Worm (Caenorhabditis elegans): ENCODE results near the gene nhr-270.
A peak's percentile ranks its signal among the peaks of the same experiment; 100 is the strongest.
"Not testable (repeated sequence)": the region's sequence is repeated elsewhere in the genome, so short reads cannot be mapped to it uniquely, and the experiment has no call there.

The nhr-270 gene

DNA sequence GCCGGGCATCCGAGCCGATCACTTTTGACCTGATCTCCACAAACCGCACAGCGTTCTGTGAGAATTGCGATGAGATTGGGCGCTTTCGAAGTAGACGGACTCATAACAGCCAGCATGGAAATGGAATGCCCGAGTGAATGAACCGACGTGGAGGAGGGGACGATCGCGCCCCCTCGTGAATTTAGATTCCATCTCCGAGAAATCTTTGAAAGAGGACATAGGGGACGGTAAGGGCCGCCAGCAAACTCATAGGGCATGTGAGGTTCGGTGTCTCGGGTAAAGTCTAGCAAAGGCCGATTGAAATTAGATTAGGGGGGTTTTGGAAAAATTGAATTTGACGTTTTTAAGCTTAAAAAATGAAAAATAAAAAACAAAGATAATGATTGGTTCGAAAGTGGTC is at the start of gene nhr-270:
nhr-270 (minus strand) TSS at position 257 of the 400 bp plus-strand sequence.
- TF ChIP-seq elt-1 (tag; optimal IDR thresholded peaks at IDR 0.05; ENCODE audit: borderline replicate concordance, insufficient read depth), result peak; percentile 36
- TF ChIP-seq lin-13 (tag; optimal IDR thresholded peaks at IDR 0.05), result no peak

- TF ChIP-seq snpc-4 (tag; optimal IDR thresholded peaks at IDR 0.05) (no peak), nhr-28 (tag; optimal IDR thresholded peaks at IDR 0.05) (no peak), cnd-1 (tag; optimal IDR thresholded peaks at IDR 0.05) (no peak), hlh-1 (tag; optimal IDR thresholded peaks at IDR 0.05) (no peak), lsy-2 (tag; optimal IDR thresholded peaks at IDR 0.05) (no peak), ceh-83 (GFP tag; optimal IDR thresholded peaks at IDR 0.05) (no peak), nhr-76 (tag; optimal IDR thresholded peaks at IDR 0.05) (no peak), ham-2 (GFP tag; optimal IDR thresholded peaks at IDR 0.05) (no peak)
Measured at ce11 chrV:852184-852583, 47.6 kb upstream of the nhr-270 start, which contains the start of gene K09C6.3. Gene K09C6.3 (plus strand): TSS chrV:852484.

DNA sequence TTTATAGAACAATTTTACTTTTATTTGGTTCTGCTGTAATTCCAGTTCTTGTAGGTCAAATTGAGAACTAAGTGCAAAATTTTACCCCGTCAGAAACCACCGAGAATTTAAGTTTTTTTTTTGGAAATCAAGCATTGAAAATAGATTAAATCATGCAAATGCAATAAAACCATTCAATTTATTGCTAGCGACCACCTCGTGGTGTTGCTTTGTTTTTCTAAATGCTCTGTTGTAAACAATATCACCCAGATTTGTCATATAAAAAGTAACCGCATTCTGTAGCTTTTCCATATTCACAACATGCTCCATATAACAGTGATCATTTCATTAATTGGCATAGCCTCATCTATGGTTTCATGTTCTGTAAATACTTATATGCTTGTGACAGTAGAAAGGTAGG is 45.0 kb upstream of the nhr-270 start, which contains the start of gene srbc-12:
srbc-12 (plus strand) TSS at position 301 of the 400 bp plus-strand sequence.
- TF ChIP-seq lsy-2 (tag; optimal IDR thresholded peaks at IDR 0.05), result no peak
- no peak for TF ChIP-seq elt-1 (tag; optimal IDR thresholded peaks at IDR 0.05; ENCODE audit: borderline replicate concordance, insufficient read depth)
- TF ChIP-seq elt-3 (tag; optimal IDR thresholded peaks at IDR 0.05), result no peak
- TF ChIP-seq nhr-12 (tag; optimal IDR thresholded peaks at IDR 0.05), result no peak
- TF ChIP-seq lin-32 (GFP tag; optimal IDR thresholded peaks at IDR 0.05), result no peak
- no peak for TF ChIP-seq nhr-237 (tag; optimal IDR thresholded peaks at IDR 0.05)
- no peak for TF ChIP-seq ceh-43 (GFP tag; optimal IDR thresholded peaks at IDR 0.05)
- TF ChIP-seq nhr-28 (tag; optimal IDR thresholded peaks at IDR 0.05), result no peak
- TF ChIP-seq mls-2 (tag; optimal IDR thresholded peaks at IDR 0.05), result no peak
- no peak for TF ChIP-seq drap-1 (GFP tag; optimal IDR thresholded peaks at IDR 0.05)
- no peak for TF ChIP-seq ceh-39 (tag; optimal IDR thresholded peaks at IDR 0.05)
- TF ChIP-seq pha-4 (tag; optimal IDR thresholded peaks at IDR 0.05), result no peak
- TF ChIP-seq lin-13 (tag; optimal IDR thresholded peaks at IDR 0.05), result no peak
- no peak for TF ChIP-seq ceh-83 (GFP tag; optimal IDR thresholded peaks at IDR 0.05)
- TF ChIP-seq sptf-1 (tag; optimal IDR thresholded peaks at IDR 0.05), result no peak

- TF ChIP-seq drap-1 (GFP tag; optimal IDR thresholded peaks at IDR 0.05) (no peak), flh-1 (GFP tag; optimal IDR thresholded peaks at IDR 0.05) (no peak), sem-2 (GFP tag; optimal IDR thresholded peaks at IDR 0.05) (no peak), snpc-4 (tag; optimal IDR thresholded peaks at IDR 0.05) (no peak), ham-2 (GFP tag; optimal IDR thresholded peaks at IDR 0.05) (no peak), unc-39 (tag; optimal IDR thresholded peaks at IDR 0.05) (no peak), lsy-2 (tag; optimal IDR thresholded peaks at IDR 0.05) (no peak)
Measured at ce11 chrV:849042-849441, 44.5 kb upstream of the nhr-270 start.

ce11 chrV:847521-847920 is 43.0 kb upstream of the nhr-270 start, which contains the start of gene srbc-13:
Gene srbc-13 (plus strand): TSS chrV:847821.
- TF ChIP-seq unc-39 (tag; optimal IDR thresholded peaks at IDR 0.05) (no peak), lin-32 (GFP tag; optimal IDR thresholded peaks at IDR 0.05) (no peak), pha-4 (tag; optimal IDR thresholded peaks at IDR 0.05) (no peak), bed-3 (GFP tag; optimal IDR thresholded peaks at IDR 0.05) (no peak), sem-2 (GFP tag; optimal IDR thresholded peaks at IDR 0.05) (no peak), nhr-76 (tag; optimal IDR thresholded peaks at IDR 0.05) (no peak), elt-1 (tag; optimal IDR thresholded peaks at IDR 0.05; ENCODE audit: borderline replicate concordance, insufficient read depth) (no peak), drap-1 (GFP tag; optimal IDR thresholded peaks at IDR 0.05) (no peak), ceh-39 (tag; optimal IDR thresholded peaks at IDR 0.05) (no peak), lin-13 (tag; optimal IDR thresholded peaks at IDR 0.05) (no peak), ces-1 (GFP tag; optimal IDR thresholded peaks at IDR 0.05) (no peak), nhr-2 (tag; optimal IDR thresholded peaks at IDR 0.05) (no peak), blmp-1 (tag; optimal IDR thresholded peaks at IDR 0.05) (no peak), ham-2 (GFP tag; optimal IDR thresholded peaks at IDR 0.05) (no peak), nhr-28 (tag; optimal IDR thresholded peaks at IDR 0.05) (no peak), M03D4.4 (tag; optimal IDR thresholded peaks at IDR 0.05) (no peak), sptf-1 (tag; optimal IDR thresholded peaks at IDR 0.05) (no peak)

ce11 chrV:843118-843517 is 38.6 kb upstream of the nhr-270 start, which contains the start of gene K09C6.8:
Gene K09C6.8 (minus strand): TSS chrV:843218.
- not testable (repeated sequence) for TF ChIP-seq elt-3, ceh-39, mep-1 (tag; optimal IDR thresholded peaks at IDR 0.05)

Measured in whole organism, mixed stage, embryonic.